Worm (Caenorhabditis elegans): ENCODE results near the gene bir-2.
A peak's percentile ranks its signal among the peaks of the same experiment; 100 is the strongest.

bir-2 gene

DNA sequence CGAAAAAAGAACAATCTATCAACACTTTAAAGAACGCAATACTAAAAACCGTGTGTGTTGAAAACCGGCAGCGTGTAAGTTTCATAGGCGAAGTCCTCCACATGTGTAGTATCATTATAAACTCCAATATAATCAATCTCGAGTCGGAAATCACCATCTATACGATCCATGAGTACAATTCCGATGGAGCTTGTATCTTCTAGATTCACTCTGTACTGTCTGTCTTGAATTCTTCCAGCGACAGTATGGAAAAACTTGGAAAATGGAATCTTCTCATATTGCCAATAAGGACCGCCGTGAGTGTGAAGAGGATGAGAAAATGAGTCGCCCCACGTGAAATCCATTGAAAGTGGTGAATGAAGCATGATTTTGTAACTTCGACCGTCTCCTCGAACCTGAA lies 1.7 kb upstream of the bir-2 start (continued):
- TF ChIP-seq mxl-1 (tag; optimal IDR thresholded peaks at IDR 0.05) (no peak), ZK185.1 (tag; optimal IDR thresholded peaks at IDR 0.05; ENCODE audit: poor library complexity, severe bottlenecking) (peak; percentile 35), tbx-9 (tag; optimal IDR thresholded peaks at IDR 0.05; ENCODE audit: borderline replicate concordance) (no peak), Y56A3A.18 (GFP tag; IDR thresholded peaks at IDR 0.05) (peak; percentile 86), B0261.1 (tag; optimal IDR thresholded peaks at IDR 0.05) (no peak), Y67H2A.10 (GFP tag; conservative IDR thresholded peaks at IDR 0.05) (no peak), cebp-2 (GFP tag; IDR thresholded peaks at IDR 0.05) (peak; percentile 43; the same call in 1 of the 2 replicates), let-526 (GFP tag; IDR thresholded peaks at IDR 0.05) (0 out of 2 replicates have a peak, but pooled peaks have one; percentile 11), mes-4 (tag; optimal IDR thresholded peaks at IDR 0.05) (no peak), egl-18 (GFP tag; IDR thresholded peaks at IDR 0.05) (no peak), lir-1 (GFP tag; conservative IDR thresholded peaks at IDR 0.05) (no peak), hlh-12 (tag; optimal IDR thresholded peaks at IDR 0.05) (peak; percentile 37), xnd-1 (tag; optimal IDR thresholded peaks at IDR 0.05) (no peak)

ce11 chrV:13571714-13572258 lies 3.1 kb downstream of the bir-2 start, which contains the start of gene C50B8.4:
TSS of gene C50B8.4 (plus strand) at chrV:13572012.
- TF ChIP-seq snpc-4 (GFP tag; optimal IDR thresholded peaks at IDR 0.05) (no peak), snpc-4 (tag; optimal IDR thresholded peaks at IDR 0.05) (peak in 1 of 4 experiments; percentile 8), bed-2 (GFP tag; IDR thresholded peaks at IDR 0.05) (no peak), akir-1 (GFP tag; optimal IDR thresholded peaks at IDR 0.05) (no peak), F10E7.11 (tag; optimal IDR thresholded peaks at IDR 0.05) (no peak), attf-6 (GFP tag; IDR thresholded peaks at IDR 0.05) (no peak), somi-1 (GFP tag; optimal IDR thresholded peaks at IDR 0.05) (no peak), K11D2.4 (GFP tag; IDR thresholded peaks at IDR 0.05) (no peak), T07F8.4 (tag; optimal IDR thresholded peaks at IDR 0.05) (no peak), rpc-1 (optimal IDR thresholded peaks at IDR 0.05) (no peak), rpc-1 (tag; optimal IDR thresholded peaks at IDR 0.05) (no peak), let-526 (GFP tag; IDR thresholded peaks at IDR 0.05) (no peak), nhr-80 (tag; optimal IDR thresholded peaks at IDR 0.05) (peak; percentile 75), ceh-40 (GFP tag; IDR thresholded peaks at IDR 0.05) (no peak), ztf-18 (tag; optimal IDR thresholded peaks at IDR 0.05) (no peak), mcd-1 (GFP tag; IDR thresholded peaks at IDR 0.05) (no peak), tbp1 (GFP tag; optimal IDR thresholded peaks at IDR 0.05) (no peak), egrh-3 (GFP tag; IDR thresholded peaks at IDR 0.05) (no peak)

DNA sequence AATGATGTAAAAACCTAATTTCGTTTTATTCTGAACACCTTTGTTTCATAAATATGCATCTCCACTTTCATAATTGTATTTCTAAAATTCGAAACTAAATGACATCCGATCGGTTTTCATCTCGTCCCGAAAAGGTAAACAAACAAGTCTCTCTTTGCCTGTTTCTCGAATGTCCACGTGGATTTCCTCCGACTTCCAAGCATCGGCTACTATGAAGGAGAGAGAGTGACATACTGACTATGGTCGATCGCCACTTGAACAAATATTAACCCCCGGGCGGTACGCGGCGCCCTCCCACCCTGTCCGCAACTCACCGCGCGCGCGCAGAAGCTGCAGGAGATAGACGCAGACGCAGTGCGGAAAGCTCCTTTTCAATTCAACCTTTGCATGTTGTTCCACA lies 7.2 kb downstream of the bir-2 start:
- TF ChIP-seq hsf-1 (GFP tag; IDR thresholded peaks at IDR 0.05) (0 out of 2 replicates have a peak, but pooled peaks have one; percentile 9), hmg-1.2 (GFP tag; IDR thresholded peaks at IDR 0.05) (no peak), ceh-40 (GFP tag; IDR thresholded peaks at IDR 0.05) (no peak)

DNA sequence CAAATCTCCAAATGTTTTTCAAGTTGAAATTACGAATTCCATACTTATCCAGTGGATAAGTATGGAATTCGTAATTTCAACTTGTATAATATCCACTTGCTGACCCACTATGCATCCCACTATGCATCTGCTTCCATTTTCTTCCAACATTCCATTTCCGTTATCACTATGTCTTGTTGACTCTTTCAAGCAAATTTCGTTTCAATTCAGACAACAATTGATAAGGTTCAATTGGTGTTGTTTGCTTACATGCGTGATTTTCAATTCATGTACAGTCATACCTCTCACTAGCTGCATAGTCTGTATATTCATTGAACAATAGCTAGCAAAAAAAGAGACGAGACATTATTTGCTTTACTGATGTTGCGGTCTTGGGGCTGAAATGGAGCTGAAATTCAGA lies 8.2 kb downstream of the bir-2 start:
- no peak for TF ChIP-seq F10E7.11 (tag; optimal IDR thresholded peaks at IDR 0.05)
- TF ChIP-seq nhr-120 (GFP tag; IDR thresholded peaks at IDR 0.05): no peak
- TF ChIP-seq nhr-80 (tag; optimal IDR thresholded peaks at IDR 0.05): peak; percentile 17
- TF ChIP-seq attf-3 (GFP tag; conservative IDR thresholded peaks at IDR 0.05): no peak
- TF ChIP-seq ceh-27 (GFP tag; optimal IDR thresholded peaks at IDR 0.05): no peak
- no peak for TF ChIP-seq attf-6 (GFP tag; IDR thresholded peaks at IDR 0.05)
- TF ChIP-seq ccch-3 (GFP tag; optimal IDR thresholded peaks at IDR 0.05): no peak
- no peak for TF ChIP-seq F55B11.4 (tag; optimal IDR thresholded peaks at IDR 0.05; ENCODE audit: borderline replicate concordance, insufficient read depth)
